Fruit fly (Drosophila melanogaster) whole organism, embryonic: Measurements from ENCODE around the gene Cyp4ac3.

Experiments used
- Atf3 ChIP-seq: fragments of 200-800 bp; sonication (Bioruptor generic); optimal IDR thresholded peaks from 3 replicates; lab custom pipeline; 2016; ENCODE audit warnings: missing biosample characterization, missing genetic modification characterization
- BEAF-32 ChIP-seq: fragments of 200-800 bp; sonication (Bioruptor generic); optimal IDR thresholded peaks from 3 replicates; lab custom pipeline; 2017; ENCODE audit warnings: missing biosample characterization, missing genetic modification characterization, mild to moderate bottlenecking, moderate library complexity, missing genetic modification reagents
- CG10147 ChIP-seq: fragments of 200-800 bp; sonication (Bioruptor generic); optimal IDR thresholded peaks from 2 replicates; lab custom pipeline; 2019; ENCODE audit warnings: missing biosample characterization, mild to moderate bottlenecking, missing genetic modification characterization, moderate library complexity
- CG10274 ChIP-seq: fragments of 200-800 bp; sonication (Bioruptor generic); optimal IDR thresholded peaks from 3 replicates; lab custom pipeline; 2017; ENCODE audit warnings: missing biosample characterization, mild to moderate bottlenecking, missing genetic modification characterization
- CG11085 ChIP-seq: fragments of 200-800 bp; sonication (Bioruptor generic); IDR thresholded peaks from 2 replicates; pipeline ENCODE4 v1.3.6; 2022; ENCODE audit warnings: missing biosample characterization, missing genetic modification characterization
- CG13123 ChIP-seq: fragments of 200-800 bp; sonication (Bioruptor generic); optimal IDR thresholded peaks from 2 replicates; lab custom pipeline; 2016; ENCODE audit warnings: missing biosample characterization, missing genetic modification characterization
- CG13296 ChIP-seq: fragments of 200-800 bp; sonication (Bioruptor generic); optimal IDR thresholded peaks from 3 replicates; lab custom pipeline; 2018; ENCODE audit warnings: missing biosample characterization, mild to moderate bottlenecking, missing genetic modification characterization
- CG13624 ChIP-seq: fragments of 200-800 bp; sonication (Bioruptor generic); optimal IDR thresholded peaks from 2 replicates; lab custom pipeline; 2016; ENCODE audit warnings: missing biosample characterization, missing genetic modification characterization
- CG13775 ChIP-seq: fragments of 200-800 bp; sonication (Bioruptor generic); optimal IDR thresholded peaks from 3 replicates; lab custom pipeline; 2017; ENCODE audit warnings: missing biosample characterization, mild to moderate bottlenecking, missing genetic modification characterization
- CG16815 ChIP-seq: fragments of 200-800 bp; sonication (Bioruptor generic); optimal IDR thresholded peaks from 3 replicates; lab custom pipeline; 2017; ENCODE audit warnings: missing biosample characterization, mild to moderate bottlenecking, missing genetic modification characterization
- CG16863 ChIP-seq: fragments of 200-800 bp; sonication (Bioruptor generic); optimal IDR thresholded peaks from 3 replicates; lab custom pipeline; 2016; ENCODE audit warnings: missing biosample characterization, missing genetic modification characterization
- CG17612 ChIP-seq: fragments of 200-800 bp; sonication (Bioruptor generic); IDR thresholded peaks from 2 replicates; pipeline ENCODE4 v1.3.6; 2022; ENCODE audit warnings: missing biosample characterization, missing genetic modification characterization
- CG2889 ChIP-seq: fragments of 200-800 bp; sonication (Bioruptor generic); IDR thresholded peaks from 3 replicates; pipeline ENCODE4 v1.3.6; 2022; ENCODE audit warnings: missing biosample characterization, missing genetic modification characterization
- CG3281 ChIP-seq: fragments of 200-800 bp; sonication (Bioruptor generic); optimal IDR thresholded peaks from 3 replicates; lab custom pipeline; 2017; ENCODE audit warnings: missing biosample characterization, mild to moderate bottlenecking, missing genetic modification characterization
- CG33557 ChIP-seq: fragments of 200-800 bp; sonication (Bioruptor generic); optimal IDR thresholded peaks from 2 replicates; lab custom pipeline; 2019; ENCODE audit warnings: missing biosample characterization, mild to moderate bottlenecking, missing genetic modification characterization, moderate library complexity
- CG4820 ChIP-seq: fragments of 200-800 bp; sonication (Bioruptor generic); optimal IDR thresholded peaks from 3 replicates; lab custom pipeline; 2016; ENCODE audit warnings: missing biosample characterization, missing genetic modification characterization
- CG5245 ChIP-seq: fragments of 200-800 bp; sonication (Bioruptor generic); optimal IDR thresholded peaks from 3 replicates; lab custom pipeline; 2016; ENCODE audit warnings: missing biosample characterization, missing genetic modification characterization
- CG6683 ChIP-seq: fragments of 200-800 bp; sonication (Bioruptor generic); optimal IDR thresholded peaks from 2 replicates; lab custom pipeline; 2017; ENCODE audit warnings: missing biosample characterization, mild to moderate bottlenecking, missing genetic modification characterization, missing genetic modification reagents
- CG6689 ChIP-seq: fragments of 200-800 bp; sonication (Bioruptor generic); IDR thresholded peaks from 2 replicates; pipeline ENCODE4 v1.3.6; 2022; ENCODE audit warnings: missing biosample characterization, missing genetic modification characterization
- CG6765 ChIP-seq: fragments of 200-800 bp; sonication (Bioruptor generic); optimal IDR thresholded peaks from 3 replicates; lab custom pipeline; 2017; ENCODE audit warnings: missing biosample characterization, mild to moderate bottlenecking, missing genetic modification characterization
- CG9727 ChIP-seq: fragments of 200-800 bp; sonication (Bioruptor generic); optimal IDR thresholded peaks from 3 replicates; lab custom pipeline; 2017; ENCODE audit warnings: missing biosample characterization, mild to moderate bottlenecking, missing genetic modification characterization
- D19B ChIP-seq: fragments of 200-800 bp; sonication (Bioruptor generic); optimal IDR thresholded peaks from 2 replicates; lab custom pipeline; 2017; ENCODE audit warnings: missing biosample characterization, mild to moderate bottlenecking, missing genetic modification characterization
- Dek ChIP-seq: fragments of 200-800 bp; sonication (Bioruptor generic); optimal IDR thresholded peaks from 3 replicates; lab custom pipeline; 2019; ENCODE audit warnings: missing biosample characterization, mild to moderate bottlenecking, missing genetic modification characterization, moderate library complexity
- Doc3 ChIP-seq: fragments of 200-800 bp; sonication (Bioruptor generic); IDR thresholded peaks from 3 replicates; pipeline ENCODE4 v1.3.6; 2022; ENCODE audit warnings: missing biosample characterization, missing genetic modification characterization; ENCODE audit not compliant: partially characterized antibody
- Drgx ChIP-seq: fragments of 200-800 bp; sonication (Bioruptor generic); IDR thresholded peaks from 2 replicates; pipeline ENCODE4 v1.3.6; 2022; ENCODE audit warnings: missing biosample characterization, missing genetic modification characterization
- Ets65A ChIP-seq: fragments of 200-800 bp; sonication (Bioruptor generic); peaks from one replicate; lab custom pipeline; 2016; ENCODE audit warnings: missing biosample characterization, missing genetic modification characterization
- Fer1 ChIP-seq: fragments of 200-800 bp; sonication (Bioruptor generic); optimal IDR thresholded peaks from 2 replicates; lab custom pipeline; 2017; ENCODE audit warnings: missing biosample characterization, mild to moderate bottlenecking, missing genetic modification characterization
- HHEX ChIP-seq: fragments of 200-800 bp; sonication (Bioruptor generic); optimal IDR thresholded peaks from 3 replicates; lab custom pipeline; 2017; ENCODE audit warnings: missing biosample characterization, mild to moderate bottlenecking, missing genetic modification characterization, missing genetic modification reagents
- HLH4C ChIP-seq: fragments of 200-800 bp; sonication (Bioruptor generic); IDR thresholded peaks from 3 replicates; pipeline ENCODE4 v1.3.6; 2022; ENCODE audit warnings: missing biosample characterization, missing genetic modification characterization; ENCODE audit not compliant: partially characterized antibody
- HLH54F ChIP-seq: fragments of 200-800 bp; sonication (Bioruptor generic); optimal IDR thresholded peaks from 3 replicates; lab custom pipeline; 2016; ENCODE audit warnings: missing biosample characterization, missing genetic modification characterization
- Hr78 ChIP-seq, 2 experiments: fragments of 200-800 bp in 1 of 2; fragments of >200 bp in 1 of 2; sonication (Bioruptor generic) in 1 of 2; optimal IDR thresholded peaks; 2 replicates each; lab custom pipeline; 2017 to 2019; ENCODE audit warnings: missing biosample characterization in 2 of 2, missing genetic modification characterization in 2 of 2, mild to moderate bottlenecking in 1 of 2, moderate library complexity in 1 of 2
- Mad ChIP-seq: fragments of 200-800 bp; sonication (Bioruptor generic); optimal IDR thresholded peaks from 2 replicates; lab custom pipeline; 2016; ENCODE audit warnings: missing biosample characterization, missing genetic modification characterization
- Opbp ChIP-seq: fragments of 200-800 bp; sonication (Bioruptor generic); IDR thresholded peaks from 3 replicates; pipeline ENCODE4 v1.3.6; 2022; ENCODE audit warnings: missing biosample characterization, missing genetic modification characterization; ENCODE audit not compliant: partially characterized antibody
- Sox100B ChIP-seq: fragments of 200-800 bp; sonication (Bioruptor generic); optimal IDR thresholded peaks from 3 replicates; lab custom pipeline; 2018; ENCODE audit warnings: missing biosample characterization, mild to moderate bottlenecking, missing genetic modification characterization
- Ssrp ChIP-seq: fragments of 200-800 bp; sonication (Bioruptor generic); optimal IDR thresholded peaks from 2 replicates; lab custom pipeline; 2018; ENCODE audit warnings: missing biosample characterization, mild to moderate bottlenecking, missing genetic modification characterization, moderate library complexity
- danr ChIP-seq: fragments of 200-800 bp; sonication (Bioruptor generic); IDR thresholded peaks from 2 replicates; pipeline ENCODE4 v1.3.6; 2022; ENCODE audit warnings: missing biosample characterization, missing genetic modification characterization
- dmrt11E ChIP-seq: fragments of 200-800 bp; sonication (Bioruptor generic); optimal IDR thresholded peaks from 3 replicates; lab custom pipeline; 2018; ENCODE audit warnings: missing biosample characterization, mild to moderate bottlenecking, missing genetic modification characterization, moderate library complexity
- ems ChIP-seq: fragments of 200-800 bp; sonication (Bioruptor generic); optimal IDR thresholded peaks from 3 replicates; lab custom pipeline; 2016; ENCODE audit warnings: missing biosample characterization, missing genetic modification characterization
- esg ChIP-seq: fragments of 200-800 bp; sonication (Bioruptor generic); conservative IDR thresholded peaks from 2 replicates; pipeline ENCODE4 v1.3.6; 2022; ENCODE audit warnings: missing biosample characterization, missing genetic modification characterization
- gcm ChIP-seq: fragments of 200-800 bp; sonication (Bioruptor generic); optimal IDR thresholded peaks from 2 replicates; lab custom pipeline; 2019; ENCODE audit warnings: missing biosample characterization, mild to moderate bottlenecking, missing genetic modification characterization, moderate library complexity
- inv ChIP-seq: fragments of 200-800 bp; sonication (Bioruptor generic); IDR thresholded peaks from 2 replicates; pipeline ENCODE4 v1.3.6; 2022; ENCODE audit warnings: missing biosample characterization, missing genetic modification characterization; ENCODE audit not compliant: partially characterized antibody
- mld ChIP-seq: fragments of 200-800 bp; sonication (Bioruptor generic); IDR thresholded peaks from 3 replicates; pipeline ENCODE4 v1.3.6; 2022; ENCODE audit warnings: missing biosample characterization, missing genetic modification characterization; ENCODE audit not compliant: partially characterized antibody
- nau ChIP-seq: fragments of 200-800 bp; sonication (Bioruptor generic); optimal IDR thresholded peaks from 3 replicates; lab custom pipeline; 2017; ENCODE audit warnings: missing biosample characterization, mild to moderate bottlenecking, missing genetic modification characterization, missing genetic modification reagents
- p53 ChIP-seq: fragments of 200-800 bp; sonication (Bioruptor generic); optimal IDR thresholded peaks from 2 replicates; lab custom pipeline; 2016; ENCODE audit warnings: missing biosample characterization, missing genetic modification characterization
- pb ChIP-seq: fragments of 200-800 bp; sonication (Bioruptor generic); optimal IDR thresholded peaks from 3 replicates; lab custom pipeline; 2016; ENCODE audit warnings: missing biosample characterization, missing genetic modification characterization
- pho ChIP-seq: fragments of 200-800 bp; sonication (Bioruptor generic); optimal IDR thresholded peaks from 2 replicates; lab custom pipeline; 2016; ENCODE audit warnings: missing biosample characterization, missing genetic modification characterization
- salm ChIP-seq: fragments of 200-800 bp; sonication (Bioruptor generic); optimal IDR thresholded peaks from 2 replicates; lab custom pipeline; 2018; ENCODE audit warnings: missing biosample characterization, mild to moderate bottlenecking, missing genetic modification characterization
- sob ChIP-seq: fragments of 200-800 bp; sonication (Bioruptor generic); IDR thresholded peaks from 2 replicates; pipeline ENCODE4 v1.3.6; 2022; ENCODE audit warnings: missing biosample characterization, missing genetic modification characterization
- wdn ChIP-seq: fragments of 200-800 bp; sonication (Bioruptor generic); IDR thresholded peaks from 2 replicates; pipeline ENCODE4 v1.3.6; 2022; ENCODE audit warnings: missing biosample characterization, missing genetic modification characterization

Cyp4ac3 gene

dm6 chr2L:5292977-5293513 is 24.7 kb downstream of the Cyp4ac3 start (continued):
- peak; percentile 48 for TF ChIP-seq CG13775 (GFP tag; lab: Kevin White, UChicago)
- no peak for TF ChIP-seq Doc3 (GFP tag; lab: Robert Waterston, UW)
- peak; percentile 88 for TF ChIP-seq Drgx (GFP tag; lab: Robert Waterston, UW)
- TF ChIP-seq Opbp (GFP tag; lab: Robert Waterston, UW) = no peak
- TF ChIP-seq mld = no peak
- TF ChIP-seq CG17612 (GFP tag; lab: Robert Waterston, UW) = no peak
- peak; percentile 67 for TF ChIP-seq Fer1 (GFP tag; lab: Kevin White, UChicago)
- peak; percentile 91 for TF ChIP-seq gcm
- TF ChIP-seq Sox100B (GFP tag; lab: Kevin White, UChicago) = peak; percentile 74
- TF ChIP-seq p53 = peak; percentile 5
- peak; percentile 32 for TF ChIP-seq Atf3 (GFP tag; lab: Kevin White, UChicago)
- peak; percentile 25 for TF ChIP-seq pb (GFP tag; lab: Kevin White, UChicago)
- TF ChIP-seq inv (GFP tag; lab: Robert Waterston, UW) = no peak
- peak; percentile 83 for TF ChIP-seq CG33557
- peak; percentile 72 for TF ChIP-seq CG16863 (GFP tag; lab: Kevin White, UChicago)
- no peak for TF ChIP-seq BEAF-32 (GFP tag; lab: Kevin White, UChicago)
- peak; percentile 16 for TF ChIP-seq Mad (GFP tag; lab: Kevin White, UChicago)
- TF ChIP-seq nau (GFP tag; lab: Kevin White, UChicago) = peak; percentile 79
- peak; percentile 89 for TF ChIP-seq dmrt11E (tag; lab: Kevin White, UChicago)
- peak; percentile 35 for TF ChIP-seq salm (tag; lab: Kevin White, UChicago)
- TF ChIP-seq CG5245 = peak; percentile 55
- peak; percentile 34 for TF ChIP-seq CG13624 (GFP tag; lab: Kevin White, UChicago)
- TF ChIP-seq CG11085 (GFP tag; lab: Robert Waterston, UW) = no peak
- no peak for TF ChIP-seq pho (GFP tag; lab: Kevin White, UChicago)
- peak; percentile 64 for TF ChIP-seq HHEX (GFP tag; lab: Kevin White, UChicago)
- TF ChIP-seq CG2889 = no peak
- TF ChIP-seq wdn (GFP tag; lab: Robert Waterston, UW) = no peak
- TF ChIP-seq ems = peak; percentile 46
- TF ChIP-seq CG6683 (GFP tag; lab: Kevin White, UChicago) = peak; percentile 39
- TF ChIP-seq Ets65A (GFP tag; lab: Kevin White, UChicago) = peak; percentile 89
- peak; percentile 59 for TF ChIP-seq CG16815 (GFP tag; lab: Kevin White, UChicago)
- TF ChIP-seq CG3281 (GFP tag; lab: Kevin White, UChicago) = peak; percentile 42
- peak; percentile 21 for TF ChIP-seq Dek (tag; lab: Kevin White, UChicago)
- TF ChIP-seq esg (GFP tag; lab: Robert Waterston, UW) = peak; percentile 65
- TF ChIP-seq CG6765 (GFP tag; lab: Kevin White, UChicago) = no peak
- TF ChIP-seq sob (GFP tag; lab: Robert Waterston, UW) = peak; percentile 34; the same call in 1 of the 2 replicates
- peak; percentile 58 for TF ChIP-seq CG10274
- peak; percentile 77 for TF ChIP-seq Ssrp (tag; lab: Kevin White, UChicago)
- TF ChIP-seq CG9727 (GFP tag; lab: Kevin White, UChicago) = peak; percentile 81
- peak; percentile 13 for TF ChIP-seq HLH54F (GFP tag; lab: Kevin White, UChicago)
- peak; percentile 4 for TF ChIP-seq CG13123 (GFP tag; lab: Kevin White, UChicago)
- TF ChIP-seq HLH4C (GFP tag; lab: Robert Waterston, UW) = no peak
- no peak for TF ChIP-seq CG10147
- peak in 1 of 2 experiments; percentile 87 for TF ChIP-seq Hr78 (GFP tag; optimal IDR thresholded peaks at IDR 0.05; lab: Kevin White, UChicago)
- TF ChIP-seq danr (GFP tag; lab: Robert Waterston, UW) = 0 out of 2 replicates have a peak, but pooled peaks have one; percentile 11
- peak; percentile 72 for TF ChIP-seq CG4820 (GFP tag; lab: Kevin White, UChicago)
- peak; percentile 81 for TF ChIP-seq CG6689 (GFP tag; lab: Robert Waterston, UW)
- TF ChIP-seq D19B (GFP tag; lab: Kevin White, UChicago) = no peak
- TF ChIP-seq CG13296 (GFP tag; lab: Kevin White, UChicago) = peak; percentile 42
